Fruit fly (Drosophila melanogaster): ENCODE data around the gene JMJD6.
A peak's percentile ranks its signal among the peaks of the same experiment; 100 is the strongest.

JMJD6 gene

dm6 chr3R:22362218-22362907 is at the start of gene JMJD6, which contains the start of the genes CG7071 and Muted (continued):
- peak; percentile 95 for TF ChIP-seq CG18599 (GFP tag; optimal IDR thresholded peaks at IDR 0.05)
- TF ChIP-seq Atf3 (GFP tag; optimal IDR thresholded peaks at IDR 0.05), result peak; percentile 86
- peak; percentile 92 for TF ChIP-seq Max (GFP tag; optimal IDR thresholded peaks at IDR 0.05)
- TF ChIP-seq hth (optimal IDR thresholded peaks at IDR 0.05), result no peak
- TF ChIP-seq Awh (GFP tag; IDR thresholded peaks at IDR 0.05), result peak; percentile 85
- TF ChIP-seq Hr39 (optimal IDR thresholded peaks at IDR 0.05), result no peak
- peak; percentile 40; the same call in 1 of the 2 replicates for TF ChIP-seq CG10321 (GFP tag; IDR thresholded peaks at IDR 0.05)
- peak in 1 of 2 experiments; percentile 91 for TF ChIP-seq bsh (GFP tag; optimal IDR thresholded peaks at IDR 0.05)
- peak; percentile 39 for TF ChIP-seq CG6854 (GFP tag; optimal IDR thresholded peaks at IDR 0.05)
- peak; percentile 92 for TF ChIP-seq al (GFP tag; IDR thresholded peaks at IDR 0.05)
- peak; percentile 94 for TF ChIP-seq az2 (GFP tag; optimal IDR thresholded peaks at IDR 0.05)
- no peak for TF ChIP-seq CG15479 (GFP tag; optimal IDR thresholded peaks at IDR 0.05)
- peak; percentile 65 for TF ChIP-seq CG1792 (GFP tag; optimal IDR thresholded peaks at IDR 0.05)
- no peak for TF ChIP-seq abd-A (tag; optimal IDR thresholded peaks at IDR 0.05)
- peak; percentile 74 for TF ChIP-seq CG12769 (tag; optimal IDR thresholded peaks at IDR 0.05)
- peak; percentile 83 for TF ChIP-seq shn (GFP tag; optimal IDR thresholded peaks at IDR 0.05)
- peak; percentile 84 for TF ChIP-seq dm (GFP tag; optimal IDR thresholded peaks at IDR 0.05)
- TF ChIP-seq vfl (GFP tag; optimal IDR thresholded peaks at IDR 0.05), result peak; percentile 92
- TF ChIP-seq run (tag; optimal IDR thresholded peaks at IDR 0.05), result peak; percentile 78
- peak; percentile 91 for TF ChIP-seq lmd (GFP tag; IDR thresholded peaks at IDR 0.05)
- peak; percentile 90 for TF ChIP-seq unc-4 (GFP tag; IDR thresholded peaks at IDR 0.05; ENCODE audit: partially characterized antibody)
- TF ChIP-seq CG4360 (GFP tag; IDR thresholded peaks at IDR 0.05), result peak; percentile 55; the same call in 1 of the 2 replicates
- peak; percentile 76 for TF ChIP-seq odd (GFP tag; optimal IDR thresholded peaks at IDR 0.05)
- TF ChIP-seq CG43689 (GFP tag; IDR thresholded peaks at IDR 0.05), result no peak; the same call in 1 of the 2 replicates
- TF ChIP-seq Hmx (GFP tag; optimal IDR thresholded peaks at IDR 0.05), result peak; percentile 73
- peak; percentile 52 for TF ChIP-seq ac (GFP tag; optimal IDR thresholded peaks at IDR 0.05)
- TF ChIP-seq Atf6 (GFP tag; IDR thresholded peaks at IDR 0.05), result peak; percentile 90
- TF ChIP-seq CG13424 (tag; optimal IDR thresholded peaks at IDR 0.05), result peak; percentile 96
- TF ChIP-seq luna (GFP tag; optimal IDR thresholded peaks at IDR 0.05), result peak; percentile 34
- no peak for TF ChIP-seq chinmo (GFP tag; IDR thresholded peaks at IDR 0.05; ENCODE audit: partially characterized antibody)
- peak; percentile 74 for TF ChIP-seq inv (GFP tag; IDR thresholded peaks at IDR 0.05; ENCODE audit: partially characterized antibody)
- TF ChIP-seq sens-2 (GFP tag; IDR thresholded peaks at IDR 0.05), result peak; percentile 90
- TF ChIP-seq bowl (GFP tag; IDR thresholded peaks at IDR 0.05), result peak; percentile 67; the same call in 1 of the 2 replicates
- peak; percentile 78 for TF ChIP-seq nom (GFP tag; optimal IDR thresholded peaks at IDR 0.05)
- TF ChIP-seq fd102C (GFP tag; optimal IDR thresholded peaks at IDR 0.05), result peak; percentile 45
- peak; percentile 90 for TF ChIP-seq CG30020 (tag; optimal IDR thresholded peaks at IDR 0.05)
- TF ChIP-seq Dbx (GFP tag; IDR thresholded peaks at IDR 0.05), result peak; percentile 91
- peak; percentile 94 for TF ChIP-seq CoRest (tag; optimal IDR thresholded peaks at IDR 0.05)
- TF ChIP-seq crc (GFP tag; optimal IDR thresholded peaks at IDR 0.05), result peak; percentile 77
- peak; percentile 77 for TF ChIP-seq cwo (GFP tag; optimal IDR thresholded peaks at IDR 0.05)
- TF ChIP-seq CG10274 (GFP tag; optimal IDR thresholded peaks at IDR 0.05), result peak; percentile 55
- peak; percentile 94 for TF ChIP-seq CG13775 (GFP tag; optimal IDR thresholded peaks at IDR 0.05)
- peak; percentile 64 for TF ChIP-seq CG6654 (GFP tag; optimal IDR thresholded peaks at IDR 0.05)
- peak; percentile 83 for TF ChIP-seq MBD-R2 (GFP tag; IDR thresholded peaks at IDR 0.05)
- peak; percentile 92 for TF ChIP-seq ken (GFP tag; IDR thresholded peaks at IDR 0.05)
- TF ChIP-seq sim (GFP tag; IDR thresholded peaks at IDR 0.05), result peak; percentile 68; the same call in 1 of the 2 replicates
- peak; percentile 96 for TF ChIP-seq CG30403 (GFP tag; optimal IDR thresholded peaks at IDR 0.05)
- TF ChIP-seq YL-1 (GFP tag; optimal IDR thresholded peaks at IDR 0.05), result peak; percentile 96
- TF ChIP-seq NK7.1 (GFP tag; optimal IDR thresholded peaks at IDR 0.05), result no peak
- peak; percentile 93 for TF ChIP-seq CG1602 (GFP tag; optimal IDR thresholded peaks at IDR 0.05)

Data from whole organism, embryonic.